Worm (Caenorhabditis elegans) whole organism, L2 larva: ENCODE data around the gene W09D6.4.

ENCODE experiments used
- F13H6.1 ChIP-seq: sonication (generic microtip); optimal IDR thresholded peaks from 2 replicates; lab custom pipeline; 2016; ENCODE audit warnings: missing genetic modification characterization, missing compliant biosample characterization
- R02D3.7 ChIP-seq: fragments of 150-350 bp; optimal IDR thresholded peaks from 2 replicates; lab custom pipeline; 2014; ENCODE audit warnings: missing biosample characterization, missing genetic modification characterization
- ama-1 ChIP-seq: fragments of 150-350 bp; optimal IDR thresholded peaks from 2 replicates; lab custom pipeline; 2018; ENCODE audit warnings: inconsistent platforms
- fos-1 ChIP-seq: fragments of 150-350 bp; optimal IDR thresholded peaks from 2 replicates; lab custom pipeline; 2014; ENCODE audit warnings: missing biosample characterization, missing genetic modification characterization
- lsy-2 ChIP-seq, 2 experiments: fragments of 150-350 bp in 1 of 2; sonication (generic microtip) in 1 of 2; optimal IDR thresholded peaks; 2 replicates each; lab custom pipeline; 2014 to 2017; ENCODE audit warnings: missing biosample characterization in 2 of 2, missing genetic modification characterization in 2 of 2
- mdl-1 ChIP-seq, 2 experiments: fragments of 150-350 bp in 1 of 2; sonication (generic microtip) in 1 of 2; optimal IDR thresholded peaks; 2 replicates each; lab custom pipeline; 2017; ENCODE audit warnings: missing biosample characterization in 2 of 2, missing genetic modification characterization in 2 of 2
- nhr-11 ChIP-seq: fragments of 150-350 bp; optimal IDR thresholded peaks from 2 replicates; lab custom pipeline; 2014; ENCODE audit warnings: missing biosample characterization, missing genetic modification characterization
- nhr-12 ChIP-seq: fragments of 150-350 bp; optimal IDR thresholded peaks from 2 replicates; lab custom pipeline; 2014; ENCODE audit warnings: missing biosample characterization, missing genetic modification characterization
- nhr-237 ChIP-seq: fragments of 150-350 bp; optimal IDR thresholded peaks from 2 replicates; lab custom pipeline; 2014; ENCODE audit warnings: missing biosample characterization, missing genetic modification characterization
- sem-4 ChIP-seq: fragments of 150-350 bp; optimal IDR thresholded peaks from 2 replicates; lab custom pipeline; 2014; ENCODE audit warnings: missing biosample characterization, missing genetic modification reagents, missing genetic modification characterization
- snpc-4 ChIP-seq: fragments of 150-350 bp; optimal IDR thresholded peaks from 2 replicates; lab custom pipeline; 2014; ENCODE audit warnings: missing biosample characterization, missing genetic modification characterization
- unc-55 ChIP-seq: fragments of 150-350 bp; sonication (generic microtip); optimal IDR thresholded peaks from 3 replicates; lab custom pipeline; 2014; ENCODE audit warnings: missing biosample characterization, missing genetic modification reagents, missing genetic modification characterization
- unc-62 ChIP-seq: fragments of 150-350 bp; optimal IDR thresholded peaks from 2 replicates; lab custom pipeline; 2014; ENCODE audit warnings: missing biosample characterization, missing genetic modification reagents, missing genetic modification characterization
- zag-1 ChIP-seq: fragments of 150-350 bp; optimal IDR thresholded peaks from 2 replicates; lab custom pipeline; 2014; ENCODE audit warnings: missing biosample characterization, missing genetic modification characterization

- no peak for TF ChIP-seq unc-55
- TF ChIP-seq F13H6.1 (tag; lab: Kevin White, UChicago) = peak; percentile 2
- TF ChIP-seq zag-1 (tag; lab: Kevin White, UChicago) = no peak
- TF ChIP-seq nhr-11 (tag; lab: Kevin White, UChicago) = no peak
- TF ChIP-seq nhr-237 (tag; lab: Kevin White, UChicago) = no peak
- TF ChIP-seq R02D3.7 (tag; lab: Kevin White, UChicago) = no peak
- TF ChIP-seq unc-62 (GFP tag; lab: Kevin White, UChicago) = no peak
- peak; percentile 82 for TF ChIP-seq fos-1 (tag; lab: Kevin White, UChicago)
- no peak for TF ChIP-seq mdl-1 (tag; optimal IDR thresholded peaks at IDR 0.05; lab: Kevin White, UChicago)
- no peak for TF ChIP-seq snpc-4 (tag; lab: Kevin White, UChicago)
- no peak for TF ChIP-seq sem-4 (tag; lab: Kevin White, UChicago)
- TF ChIP-seq ama-1 (lab: Kevin White, UChicago) = no peak
- TF ChIP-seq nhr-12 (tag; lab: Kevin White, UChicago) = no peak
- no peak for TF ChIP-seq lsy-2 (tag; optimal IDR thresholded peaks at IDR 0.05; lab: Kevin White, UChicago)
Observed at ce11 chrIII:11087442-11087841, 7.9 kb downstream of the W09D6.4 start.
